Worm (Caenorhabditis elegans) whole organism, L4 larva: Measurements from ENCODE around the gene nhr-70.

Experiments used
- aha-1 ChIP-seq: fragments of 150-350 bp; peaks from one replicate; lab custom pipeline; 2014; ENCODE audit warnings: missing biosample characterization, missing genetic modification characterization
- ama-1 ChIP-seq: fragments of 150-350 bp; optimal IDR thresholded peaks from 2 replicates; lab custom pipeline; 2014; ENCODE audit warnings: inconsistent platforms, mixed read lengths
- daf-12 ChIP-seq: fragments of 150-350 bp; optimal IDR thresholded peaks from 2 replicates; lab custom pipeline; 2014; ENCODE audit warnings: missing biosample characterization, missing genetic modification reagents, missing genetic modification characterization
- daf-19 ChIP-seq: fragments of 200-800 bp; sonication (Bioruptor generic); conservative IDR thresholded peaks from 2 replicates; pipeline ENCODE4 v1.3.6; 2022; ENCODE audit warnings: missing genetic modification characterization, missing compliant biosample characterization
- fos-1 ChIP-seq: fragments of 150-350 bp; optimal IDR thresholded peaks from 2 replicates; lab custom pipeline; 2014; ENCODE audit warnings: missing biosample characterization, missing genetic modification characterization
- mdl-1 ChIP-seq, 2 experiments: fragments of 150-350 bp in 1 of 2; sonication (generic microtip) in 1 of 2; optimal IDR thresholded peaks; 2 replicates each; lab custom pipeline; 2014 to 2017; ENCODE audit warnings: missing biosample characterization in 2 of 2, missing genetic modification characterization in 2 of 2
- mep-1 ChIP-seq: fragments of 150-350 bp; sonication (generic microtip); optimal IDR thresholded peaks from 3 replicates; lab custom pipeline; 2014; ENCODE audit warnings: missing biosample characterization, missing genetic modification characterization
- nhr-25 ChIP-seq: sonication (generic microtip); optimal IDR thresholded peaks from 2 replicates; lab custom pipeline; 2017; ENCODE audit warnings: missing genetic modification characterization, mild to moderate bottlenecking, missing compliant biosample characterization, antibody characterized with exemption, moderate library complexity, borderline replicate concordance; ENCODE audit not compliant: insufficient read depth
- nhr-28 ChIP-seq: fragments of 150-350 bp; optimal IDR thresholded peaks from 2 replicates; lab custom pipeline; 2014; ENCODE audit warnings: missing biosample characterization, missing genetic modification characterization
- nhr-76 ChIP-seq: fragments of 150-350 bp; optimal IDR thresholded peaks from 2 replicates; lab custom pipeline; 2014; ENCODE audit warnings: missing biosample characterization, missing genetic modification characterization
- saeg-2 ChIP-seq: fragments of 200-800 bp; sonication (Bioruptor generic); IDR thresholded peaks from 2 replicates; pipeline ENCODE4 v1.3.6; 2022; ENCODE audit warnings: missing genetic modification reagents, missing genetic modification characterization, missing compliant biosample characterization
- snpc-4 ChIP-seq: fragments of 150-350 bp; optimal IDR thresholded peaks from 2 replicates; lab custom pipeline; 2014; ENCODE audit warnings: missing biosample characterization, missing genetic modification characterization
- zfp-2 ChIP-seq: sonication (generic microtip); optimal IDR thresholded peaks from 2 replicates; lab custom pipeline; 2016; ENCODE audit warnings: mild to moderate bottlenecking, missing genetic modification characterization, missing compliant biosample characterization

ce11 chrV:18626764-18627163 lies 10.4 kb downstream of the nhr-70 start, which contains the start of gene Y69H2.15:
- no peak for TF ChIP-seq mdl-1 (tag; optimal IDR thresholded peaks at IDR 0.05; lab: Kevin White, UChicago)
- no peak for TF ChIP-seq aha-1 (tag; lab: Kevin White, UChicago)
- no peak for TF ChIP-seq nhr-28 (tag; lab: Kevin White, UChicago)
- TF ChIP-seq fos-1 (tag; lab: Kevin White, UChicago) = no peak
- no peak for TF ChIP-seq daf-12 (tag; lab: Kevin White, UChicago)
- no peak for TF ChIP-seq nhr-76
- no peak for TF ChIP-seq daf-19 (GFP tag; lab: Robert Waterston, UW)
- TF ChIP-seq ama-1 (lab: Kevin White, UChicago) = no peak
- no peak for TF ChIP-seq mep-1 (tag; lab: Kevin White, UChicago)
- no peak for TF ChIP-seq zfp-2
- no peak for TF ChIP-seq nhr-25 (tag; lab: Kevin White, UChicago)
- no peak for TF ChIP-seq saeg-2 (GFP tag; lab: Robert Waterston, UW)
- no peak for TF ChIP-seq snpc-4 (tag; lab: Kevin White, UChicago)
